Worm (Caenorhabditis elegans) whole organism, L2 larva: ENCODE measurements around the gene ver-1.

Source experiments
- aly-2 ChIP-seq: fragments of 150-350 bp; optimal IDR thresholded peaks from 2 replicates; lab custom pipeline; 2014; ENCODE audit warnings: missing biosample characterization, missing genetic modification characterization
- ama-1 ChIP-seq: fragments of 150-350 bp; optimal IDR thresholded peaks from 2 replicates; lab custom pipeline; 2018; ENCODE audit warnings: inconsistent platforms
- ceh-16 ChIP-seq: fragments of 150-350 bp; optimal IDR thresholded peaks from 2 replicates; lab custom pipeline; 2014; ENCODE audit warnings: missing biosample characterization, missing genetic modification characterization
- dmd-4 ChIP-seq: sonication (generic microtip); optimal IDR thresholded peaks from 2 replicates; lab custom pipeline; 2017; ENCODE audit warnings: missing biosample characterization, missing genetic modification characterization
- egl-27 ChIP-seq: sonication (generic microtip); optimal IDR thresholded peaks from 3 replicates; lab custom pipeline; 2017; ENCODE audit warnings: missing biosample characterization, missing genetic modification reagents, missing genetic modification characterization
- gmeb-1 ChIP-seq: fragments of 150-350 bp; optimal IDR thresholded peaks from 2 replicates; lab custom pipeline; 2014; ENCODE audit warnings: missing biosample characterization, missing genetic modification characterization
- nhr-11 ChIP-seq: fragments of 150-350 bp; optimal IDR thresholded peaks from 2 replicates; lab custom pipeline; 2014; ENCODE audit warnings: missing biosample characterization, missing genetic modification characterization
- nhr-12 ChIP-seq: fragments of 150-350 bp; optimal IDR thresholded peaks from 2 replicates; lab custom pipeline; 2014; ENCODE audit warnings: missing biosample characterization, missing genetic modification characterization
- snpc-4 ChIP-seq: fragments of 150-350 bp; optimal IDR thresholded peaks from 2 replicates; lab custom pipeline; 2014; ENCODE audit warnings: missing biosample characterization, missing genetic modification characterization

- TF ChIP-seq aly-2 (tag; lab: Kevin White, UChicago) (no peak), nhr-12 (tag; lab: Kevin White, UChicago) (no peak), dmd-4 (tag; lab: Kevin White, UChicago) (no peak), ceh-16 (tag; lab: Kevin White, UChicago) (no peak), gmeb-1 (tag; lab: Kevin White, UChicago) (no peak), nhr-11 (no peak), egl-27 (tag; lab: Kevin White, UChicago) (no peak), ama-1 (no peak), snpc-4 (tag; lab: Kevin White, UChicago) (no peak)
These were observed 11.5 kb upstream of the ver-1 start, which contains the start of the genes T17A3.12 and fbxb-83 for ce11 chrIII:145078-145477.
